Comparison of ENCODE assay signal across 3 worm cellular contexts in the genomic region with DNA sequence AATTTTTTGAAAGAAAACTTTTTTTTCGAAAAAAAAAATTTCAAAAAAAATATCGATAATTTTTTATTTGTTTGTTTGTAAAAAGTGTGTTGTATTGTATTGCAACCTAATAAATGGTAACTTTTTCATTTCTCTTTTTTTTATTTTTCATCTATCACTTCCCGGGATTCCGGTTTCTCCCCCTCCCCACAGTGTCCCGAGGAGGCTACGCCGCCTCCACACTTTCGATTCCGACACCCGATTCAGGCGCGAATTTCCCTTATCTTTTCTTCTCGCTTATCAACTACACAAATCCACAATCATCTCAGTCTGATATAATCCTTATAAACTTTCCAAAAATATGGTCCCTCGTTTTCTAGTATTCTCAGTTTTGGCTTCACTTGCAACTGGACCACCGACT.
TF ChIP-seq lines count a peak whose summit lies in the region.

A gene (plus strand): TSS at position 236 of the 400 bp plus-strand sequence.

TF ChIP-seq in whole organism, L1 larva, 84 proteins besides CTCF, POLR2A, EP300 and RAD21:
- TF ChIP-seq fkh-10 (GFP tag; optimal IDR thresholded peaks at IDR 0.05; lab: Kevin White, UChicago) (no peak), lin-14 (GFP tag; optimal IDR thresholded peaks at IDR 0.05; lab: Kevin White, UChicago) (no peak), blmp-1 (tag; optimal IDR thresholded peaks at IDR 0.05; lab: Kevin White, UChicago) (peak; percentile 97), efl-3 (GFP tag; optimal IDR thresholded peaks at IDR 0.05; lab: Kevin White, UChicago) (no peak), elt-3 (tag; optimal IDR thresholded peaks at IDR 0.05; lab: Kevin White, UChicago) (peak in 1 of 6 experiments; percentile 57), pax-3 (tag; optimal IDR thresholded peaks at IDR 0.05; lab: Kevin White, UChicago) (no peak)

TF ChIP-seq in whole organism, L3 larva, 47 proteins besides CTCF, POLR2A, EP300 and RAD21:
- TF ChIP-seq elt-2 (tag; optimal IDR thresholded peaks at IDR 0.05; lab: Kevin White, UChicago) (no peak), nhr-23 (tag; optimal IDR thresholded peaks at IDR 0.05; lab: Kevin White, UChicago) (peak; percentile 13)

TF ChIP-seq in whole organism, L4 larva, 104 proteins besides CTCF, POLR2A, EP300 and RAD21:
- no peak for TF ChIP-seq lir-3 (tag; optimal IDR thresholded peaks at IDR 0.05; lab: Kevin White, UChicago)
- TF ChIP-seq aha-1 (tag; lab: Kevin White, UChicago): peak; percentile 53
- no peak for TF ChIP-seq nhr-102 (tag; optimal IDR thresholded peaks at IDR 0.05; lab: Kevin White, UChicago)
- TF ChIP-seq nhr-28 (tag; optimal IDR thresholded peaks at IDR 0.05; lab: Kevin White, UChicago): peak; percentile 73
